Worm (Caenorhabditis elegans) whole organism, L1 larva: ENCODE results near the gene zhit-2.

ENCODE experiments used
- C16A3.4 ChIP-seq: fragments of 150-350 bp; optimal IDR thresholded peaks from 2 replicates; lab custom pipeline; 2014; ENCODE audit warnings: missing biosample characterization, missing genetic modification characterization
- F16B12.6 ChIP-seq: fragments of 150-350 bp; optimal IDR thresholded peaks from 2 replicates; lab custom pipeline; 2014; ENCODE audit warnings: missing biosample characterization, missing genetic modification characterization
- blmp-1 ChIP-seq: fragments of 150-350 bp; optimal IDR thresholded peaks from 2 replicates; lab custom pipeline; 2014; ENCODE audit warnings: missing biosample characterization, missing genetic modification characterization
- ceh-8 ChIP-seq: fragments of 200-800 bp; sonication (Bioruptor generic); optimal IDR thresholded peaks from 2 replicates; lab custom pipeline; 2018; ENCODE audit warnings: mild to moderate bottlenecking, missing genetic modification characterization, moderate library complexity, missing compliant biosample characterization
- ceh-88 ChIP-seq: fragments of 200-800 bp; sonication (Bioruptor generic); IDR thresholded peaks from 2 replicates; pipeline ENCODE4 v1.3.6; 2022; ENCODE audit warnings: missing genetic modification characterization, missing compliant biosample characterization
- ceh-90 ChIP-seq: sonication (generic microtip); optimal IDR thresholded peaks from 2 replicates; lab custom pipeline; 2016; ENCODE audit warnings: missing genetic modification characterization, missing compliant biosample characterization
- dsc-1 ChIP-seq: sonication (generic microtip); optimal IDR thresholded peaks from 2 replicates; lab custom pipeline; 2016; ENCODE audit warnings: mild to moderate bottlenecking, missing genetic modification characterization, missing compliant biosample characterization
- efl-1 ChIP-seq, 4 experiments: fragments of 150-350 bp; optimal IDR thresholded peaks in 3 of 4; peaks in 1 of 4; 1 replicate in 1 of 4; 2 replicates in 3 of 4; lab custom pipeline; 2014; ENCODE audit warnings: missing biosample characterization in 2 of 4, missing genetic modification characterization in 2 of 4, missing genetic modification reagents in 2 of 4
- elt-3 ChIP-seq, 6 experiments: fragments of 150-350 bp in 1 of 6; sonication (generic microtip); optimal IDR thresholded peaks; 2 replicates each; lab custom pipeline; 2017 to 2018; ENCODE audit warnings: missing biosample characterization in 6 of 6, missing genetic modification characterization in 6 of 6, inconsistent platforms in 1 of 6
- fkh-8 ChIP-seq: sonication (generic microtip); optimal IDR thresholded peaks from 2 replicates; lab custom pipeline; 2016; ENCODE audit warnings: mild to moderate bottlenecking, missing genetic modification characterization, missing compliant biosample characterization
- grh-1 ChIP-seq: fragments of 200-800 bp; sonication (Bioruptor generic); IDR thresholded peaks from 2 replicates; pipeline ENCODE4 v1.3.6; 2022; ENCODE audit warnings: missing genetic modification reagents, missing genetic modification characterization, missing compliant biosample characterization
- lin-13 ChIP-seq: fragments of 150-350 bp; optimal IDR thresholded peaks from 2 replicates; lab custom pipeline; 2014; ENCODE audit warnings: missing biosample characterization, missing genetic modification reagents, missing genetic modification characterization
- lin-14 ChIP-seq: fragments of 200-800 bp; sonication (Bioruptor generic); optimal IDR thresholded peaks from 2 replicates; lab custom pipeline; 2018; ENCODE audit warnings: mild to moderate bottlenecking, missing genetic modification characterization, moderate library complexity, missing compliant biosample characterization
- lin-35 ChIP-seq, 2 experiments: fragments of 150-350 bp; optimal IDR thresholded peaks; 2 replicates each; lab custom pipeline; 2014; ENCODE audit warnings: missing biosample characterization in 2 of 2, missing genetic modification characterization in 2 of 2, missing genetic modification reagents in 2 of 2
- lin-39 ChIP-seq: fragments of 150-350 bp; optimal IDR thresholded peaks from 2 replicates; lab custom pipeline; 2014; ENCODE audit warnings: missing biosample characterization, missing genetic modification reagents, missing genetic modification characterization
- lir-3 ChIP-seq: sonication (generic microtip); optimal IDR thresholded peaks from 2 replicates; lab custom pipeline; 2016; ENCODE audit warnings: mild to moderate bottlenecking, missing genetic modification characterization, moderate library complexity, missing compliant biosample characterization; ENCODE audit not compliant: poor library complexity
- lsy-2 ChIP-seq, 2 experiments: fragments of 150-350 bp; optimal IDR thresholded peaks; 2 replicates each; lab custom pipeline; 2014; ENCODE audit warnings: missing biosample characterization in 2 of 2, missing genetic modification characterization in 2 of 2
- mep-1 ChIP-seq: fragments of 150-350 bp; optimal IDR thresholded peaks from 2 replicates; lab custom pipeline; 2014; ENCODE audit warnings: missing biosample characterization, missing genetic modification characterization
- nhr-19 ChIP-seq: fragments of 200-800 bp; sonication (Bioruptor generic); conservative IDR thresholded peaks from 2 replicates; pipeline ENCODE4 v1.3.6; 2022; ENCODE audit warnings: missing genetic modification characterization, missing compliant biosample characterization
- nhr-20 ChIP-seq: sonication (generic microtip); optimal IDR thresholded peaks from 2 replicates; lab custom pipeline; 2016; ENCODE audit warnings: mild to moderate bottlenecking, missing genetic modification characterization, missing compliant biosample characterization
- nhr-47 ChIP-seq: sonication (generic microtip); optimal IDR thresholded peaks from 2 replicates; lab custom pipeline; 2016; ENCODE audit warnings: mild to moderate bottlenecking, missing genetic modification characterization, moderate library complexity, missing compliant biosample characterization
- nhr-71 ChIP-seq: sonication (generic microtip); optimal IDR thresholded peaks from 2 replicates; lab custom pipeline; 2016; ENCODE audit warnings: mild to moderate bottlenecking, missing genetic modification characterization, moderate library complexity, missing compliant biosample characterization
- nhr-85 ChIP-seq: sonication (generic microtip); peaks from one replicate; lab custom pipeline; 2016; ENCODE audit warnings: missing genetic modification characterization, inconsistent platforms, missing compliant biosample characterization
- nhr-90 ChIP-seq: sonication (generic microtip); optimal IDR thresholded peaks from 2 replicates; lab custom pipeline; 2016; ENCODE audit warnings: mild to moderate bottlenecking, missing genetic modification characterization, missing compliant biosample characterization; ENCODE audit not compliant: poor library complexity
- pax-3 ChIP-seq: fragments of 200-800 bp; sonication (Bioruptor generic); optimal IDR thresholded peaks from 2 replicates; lab custom pipeline; 2018; ENCODE audit warnings: mild to moderate bottlenecking, missing genetic modification characterization, moderate library complexity, missing compliant biosample characterization
- snu-23 ChIP-seq: sonication (generic microtip); optimal IDR thresholded peaks from 2 replicates; lab custom pipeline; 2016; ENCODE audit warnings: missing genetic modification characterization, missing compliant biosample characterization
- swsn-7 ChIP-seq: sonication (generic microtip); optimal IDR thresholded peaks from 2 replicates; lab custom pipeline; 2016; ENCODE audit warnings: missing genetic modification characterization, missing compliant biosample characterization
- tbx-2 ChIP-seq: sonication (generic microtip); optimal IDR thresholded peaks from 2 replicates; lab custom pipeline; 2016; ENCODE audit warnings: missing genetic modification characterization, missing compliant biosample characterization
- unc-62 ChIP-seq: fragments of 150-350 bp; optimal IDR thresholded peaks from 2 replicates; lab custom pipeline; 2014; ENCODE audit warnings: missing biosample characterization, missing genetic modification reagents, missing genetic modification characterization
- xbp-1 ChIP-seq: sonication (generic microtip); optimal IDR thresholded peaks from 2 replicates; lab custom pipeline; 2016; ENCODE audit warnings: missing genetic modification characterization, missing compliant biosample characterization
- zip-4 ChIP-seq: fragments of 200-800 bp; sonication (Bioruptor generic); optimal IDR thresholded peaks from 2 replicates; lab custom pipeline; 2018; ENCODE audit warnings: mild to moderate bottlenecking, missing genetic modification characterization, moderate library complexity, missing compliant biosample characterization
- ztf-4 ChIP-seq: fragments of 150-350 bp; optimal IDR thresholded peaks from 2 replicates; lab custom pipeline; 2014; ENCODE audit warnings: missing biosample characterization, missing genetic modification characterization

Gene zhit-2

ce11 chrIII:4236178-4236577 lies 8.0 kb downstream of the zhit-2 start:
- TF ChIP-seq nhr-85 (tag; lab: Kevin White, UChicago) (peak; percentile 94), nhr-19 (peak; percentile 20; the same call in 1 of the 2 replicates), grh-1 (0 out of 2 replicates have a peak, but pooled peaks have one; percentile 27), lin-14 (peak; percentile 61), nhr-90 (tag; lab: Kevin White, UChicago) (peak; percentile 19), mep-1 (peak; percentile 29), C16A3.4 (tag; lab: Kevin White, UChicago) (peak; percentile 31), efl-1 (optimal IDR thresholded peaks at IDR 0.05; lab: Kevin White, UChicago) (peak; percentile 31 to 54), efl-1 (GFP tag; optimal IDR thresholded peaks at IDR 0.05 in 1 of 2; lab: Kevin White, UChicago) (peak in 1 of 2 experiments; percentile 90), snu-23 (GFP tag; lab: Kevin White, UChicago) (peak; percentile 53), ceh-90 (tag; lab: Kevin White, UChicago) (no peak), ceh-88 (no peak), lsy-2 (tag; optimal IDR thresholded peaks at IDR 0.05; lab: Kevin White, UChicago) (peak in 1 of 2 experiments; percentile 45), nhr-47 (tag; lab: Kevin White, UChicago) (peak; percentile 14), tbx-2 (tag; lab: Kevin White, UChicago) (peak; percentile 33), lin-13 (GFP tag; lab: Kevin White, UChicago) (peak; percentile 95), unc-62 (no peak), lin-35 (GFP tag; optimal IDR thresholded peaks at IDR 0.05; lab: Kevin White, UChicago) (peak in 1 of 2 experiments; percentile 45), blmp-1 (tag; lab: Kevin White, UChicago) (peak; percentile 92), lin-39 (tag; lab: Kevin White, UChicago) (no peak), ztf-4 (tag; lab: Kevin White, UChicago) (no peak), zip-4 (GFP tag; lab: Kevin White, UChicago) (no peak), nhr-71 (peak; percentile 63), swsn-7 (tag; lab: Kevin White, UChicago) (peak; percentile 11), elt-3 (tag; optimal IDR thresholded peaks at IDR 0.05; lab: Kevin White, UChicago) (peak in 2 of 6 experiments; percentile 12 to 30), fkh-8 (tag; lab: Kevin White, UChicago) (no peak), nhr-20 (tag; lab: Kevin White, UChicago) (peak; percentile 84), F16B12.6 (tag; lab: Kevin White, UChicago) (no peak)

ce11 chrIII:4234642-4235295 lies 9.4 kb downstream of the zhit-2 start:
- TF ChIP-seq lin-14 (no peak), nhr-90 (tag; lab: Kevin White, UChicago) (no peak), nhr-20 (tag; lab: Kevin White, UChicago) (peak; percentile 93), unc-62 (no peak), lir-3 (no peak), efl-1 (optimal IDR thresholded peaks at IDR 0.05; lab: Kevin White, UChicago) (no peak), efl-1 (GFP tag; optimal IDR thresholded peaks at IDR 0.05 in 1 of 2; lab: Kevin White, UChicago) (peak; percentile 4 to 21), nhr-71 (peak; percentile 14), swsn-7 (tag; lab: Kevin White, UChicago) (no peak), fkh-8 (tag; lab: Kevin White, UChicago) (peak; percentile 29), grh-1 (no peak), pax-3 (tag; lab: Kevin White, UChicago) (no peak), snu-23 (GFP tag; lab: Kevin White, UChicago) (no peak), ceh-8 (GFP tag; lab: Kevin White, UChicago) (peak; percentile 67)

- no peak for TF ChIP-seq dsc-1 (tag; lab: Kevin White, UChicago)
- TF ChIP-seq efl-1 (optimal IDR thresholded peaks at IDR 0.05; lab: Kevin White, UChicago) = no peak
- peak in 1 of 2 experiments; percentile 55 for TF ChIP-seq efl-1 (GFP tag; optimal IDR thresholded peaks at IDR 0.05 in 1 of 2; lab: Kevin White, UChicago)
Observed at ce11 chrIII:4232811-4233269, 11.3 kb downstream of the zhit-2 start, which contains the start of gene nhr-20. Gene nhr-20 (minus strand): TSS chrIII:4233219.

ce11 chrIII:4231372-4231771 lies 12.8 kb downstream of the zhit-2 start:
- no peak for TF ChIP-seq efl-1 (optimal IDR thresholded peaks at IDR 0.05; lab: Kevin White, UChicago)
- TF ChIP-seq efl-1 (GFP tag; optimal IDR thresholded peaks at IDR 0.05 in 1 of 2; lab: Kevin White, UChicago) = peak in 1 of 2 experiments; percentile 48
- no peak for TF ChIP-seq xbp-1
- TF ChIP-seq, all 84 proteins: peak for 1
